Worm (Caenorhabditis elegans) whole organism, L1 larva: Measurements from ENCODE around the gene ncx-3.
"Not testable (repeated sequence)": the region's sequence is repeated elsewhere in the genome, so short reads cannot be mapped to it uniquely, and the experiment has no call there.

ENCODE experiments used
- C04F5.9 ChIP-seq: sonication (generic microtip); optimal IDR thresholded peaks from 2 replicates; lab custom pipeline; 2016; ENCODE audit warnings: missing genetic modification characterization, missing compliant biosample characterization
- C34B4.2 ChIP-seq: sonication (generic microtip); optimal IDR thresholded peaks from 2 replicates; lab custom pipeline; 2017; ENCODE audit warnings: mild to moderate bottlenecking, missing genetic modification characterization, missing compliant biosample characterization
- aha-1 ChIP-seq: fragments of 150-350 bp; optimal IDR thresholded peaks from 2 replicates; lab custom pipeline; 2014; ENCODE audit warnings: missing biosample characterization, missing genetic modification characterization
- aly-2 ChIP-seq: fragments of 150-350 bp; optimal IDR thresholded peaks from 2 replicates; lab custom pipeline; 2014; ENCODE audit warnings: missing biosample characterization, missing genetic modification characterization
- ama-1 ChIP-seq: fragments of 150-350 bp; optimal IDR thresholded peaks from 2 replicates; lab custom pipeline; 2014
- ceh-82 ChIP-seq, 3 experiments: fragments of 150-350 bp in 1 of 3; sonication (generic microtip) in 2 of 3; optimal IDR thresholded peaks; 2 replicates each; lab custom pipeline; 2014 to 2017; ENCODE audit warnings: missing biosample characterization in 3 of 3, missing genetic modification characterization in 3 of 3
- ces-1 ChIP-seq: fragments of 150-350 bp; optimal IDR thresholded peaks from 2 replicates; lab custom pipeline; 2014; ENCODE audit warnings: missing biosample characterization, missing genetic modification reagents, missing genetic modification characterization
- dsc-1 ChIP-seq: sonication (generic microtip); optimal IDR thresholded peaks from 2 replicates; lab custom pipeline; 2016; ENCODE audit warnings: mild to moderate bottlenecking, missing genetic modification characterization, missing compliant biosample characterization
- efl-1 ChIP-seq, 4 experiments: fragments of 150-350 bp; optimal IDR thresholded peaks in 3 of 4; peaks in 1 of 4; 1 replicate in 1 of 4; 2 replicates in 3 of 4; lab custom pipeline; 2014; ENCODE audit warnings: missing biosample characterization in 2 of 4, missing genetic modification characterization in 2 of 4, missing genetic modification reagents in 2 of 4
- fkh-4 ChIP-seq: sonication (generic microtip); optimal IDR thresholded peaks from 2 replicates; lab custom pipeline; 2016; ENCODE audit warnings: missing compliant biosample characterization, missing genetic modification characterization, borderline replicate concordance
- fkh-8 ChIP-seq: sonication (generic microtip); optimal IDR thresholded peaks from 2 replicates; lab custom pipeline; 2016; ENCODE audit warnings: mild to moderate bottlenecking, missing genetic modification characterization, missing compliant biosample characterization
- hlh-17 ChIP-seq: fragments of 200-800 bp; sonication (Bioruptor generic); optimal IDR thresholded peaks from 2 replicates; lab custom pipeline; 2018; ENCODE audit warnings: missing genetic modification characterization, mild to moderate bottlenecking, missing compliant biosample characterization, moderate library complexity, borderline replicate concordance
- hpl-2 ChIP-seq: fragments of 150-350 bp; optimal IDR thresholded peaks from 2 replicates; lab custom pipeline; 2014; ENCODE audit warnings: missing biosample characterization, missing genetic modification reagents, missing genetic modification characterization
- irx-1 ChIP-seq: sonication (generic microtip); optimal IDR thresholded peaks from 2 replicates; lab custom pipeline; 2016; ENCODE audit warnings: missing genetic modification characterization, missing compliant biosample characterization
- lin-14 ChIP-seq: fragments of 200-800 bp; sonication (Bioruptor generic); optimal IDR thresholded peaks from 2 replicates; lab custom pipeline; 2018; ENCODE audit warnings: mild to moderate bottlenecking, missing genetic modification characterization, moderate library complexity, missing compliant biosample characterization
- lir-3 ChIP-seq: sonication (generic microtip); optimal IDR thresholded peaks from 2 replicates; lab custom pipeline; 2016; ENCODE audit warnings: mild to moderate bottlenecking, missing genetic modification characterization, moderate library complexity, missing compliant biosample characterization; ENCODE audit not compliant: poor library complexity
- mab-9 ChIP-seq: fragments of 200-800 bp; sonication (Bioruptor generic); IDR thresholded peaks from 2 replicates; pipeline ENCODE4 v1.3.6; 2022; ENCODE audit warnings: missing genetic modification reagents, missing genetic modification characterization, missing compliant biosample characterization
- mef-2 ChIP-seq: fragments of 150-350 bp; optimal IDR thresholded peaks from 2 replicates; lab custom pipeline; 2014; ENCODE audit warnings: missing biosample characterization, missing genetic modification characterization
- nhr-12 ChIP-seq: sonication (generic microtip); optimal IDR thresholded peaks from 2 replicates; lab custom pipeline; 2017; ENCODE audit warnings: missing biosample characterization, missing genetic modification characterization
- nhr-237 ChIP-seq: fragments of 150-350 bp; optimal IDR thresholded peaks from 2 replicates; lab custom pipeline; 2014; ENCODE audit warnings: missing biosample characterization, missing genetic modification characterization
- nhr-47 ChIP-seq: sonication (generic microtip); optimal IDR thresholded peaks from 2 replicates; lab custom pipeline; 2016; ENCODE audit warnings: mild to moderate bottlenecking, missing genetic modification characterization, moderate library complexity, missing compliant biosample characterization
- nhr-71 ChIP-seq: sonication (generic microtip); optimal IDR thresholded peaks from 2 replicates; lab custom pipeline; 2016; ENCODE audit warnings: mild to moderate bottlenecking, missing genetic modification characterization, moderate library complexity, missing compliant biosample characterization
- nhr-84 ChIP-seq: sonication (generic microtip); optimal IDR thresholded peaks from 2 replicates; lab custom pipeline; 2017; ENCODE audit warnings: missing biosample characterization, missing genetic modification characterization
- nhr-85 ChIP-seq: sonication (generic microtip); peaks from one replicate; lab custom pipeline; 2016; ENCODE audit warnings: missing genetic modification characterization, inconsistent platforms, missing compliant biosample characterization
- nhr-90 ChIP-seq: sonication (generic microtip); optimal IDR thresholded peaks from 2 replicates; lab custom pipeline; 2016; ENCODE audit warnings: mild to moderate bottlenecking, missing genetic modification characterization, missing compliant biosample characterization; ENCODE audit not compliant: poor library complexity
- pag-3 ChIP-seq: sonication (generic microtip); optimal IDR thresholded peaks from 2 replicates; lab custom pipeline; 2017; ENCODE audit warnings: missing genetic modification characterization, mild to moderate bottlenecking, missing compliant biosample characterization, antibody characterized with exemption, borderline replicate concordance; ENCODE audit not compliant: insufficient read depth
- pax-3 ChIP-seq: fragments of 200-800 bp; sonication (Bioruptor generic); optimal IDR thresholded peaks from 2 replicates; lab custom pipeline; 2018; ENCODE audit warnings: mild to moderate bottlenecking, missing genetic modification characterization, moderate library complexity, missing compliant biosample characterization
- pqm-1 ChIP-seq: sonication (generic microtip); optimal IDR thresholded peaks from 3 replicates; lab custom pipeline; 2017; ENCODE audit warnings: missing biosample characterization, missing genetic modification characterization
- skn-1 ChIP-seq: fragments of 150-350 bp; optimal IDR thresholded peaks from 2 replicates; lab custom pipeline; 2014; ENCODE audit warnings: missing biosample characterization, missing genetic modification characterization
- snpc-4 ChIP-seq: fragments of 150-350 bp; optimal IDR thresholded peaks from 2 replicates; lab custom pipeline; 2014; ENCODE audit warnings: missing biosample characterization, missing genetic modification characterization
- sox-4 ChIP-seq: sonication (generic microtip); optimal IDR thresholded peaks from 2 replicates; lab custom pipeline; 2016; ENCODE audit warnings: missing genetic modification characterization, missing compliant biosample characterization
- sptf-1 ChIP-seq: fragments of 150-350 bp; optimal IDR thresholded peaks from 2 replicates; lab custom pipeline; 2014; ENCODE audit warnings: missing biosample characterization, missing genetic modification characterization
- tbx-2 ChIP-seq: sonication (generic microtip); optimal IDR thresholded peaks from 2 replicates; lab custom pipeline; 2016; ENCODE audit warnings: missing genetic modification characterization, missing compliant biosample characterization
- unc-130 ChIP-seq: fragments of 150-350 bp; optimal IDR thresholded peaks from 2 replicates; lab custom pipeline; 2017; ENCODE audit warnings: missing biosample characterization, missing genetic modification characterization, inconsistent platforms
- unc-86 ChIP-seq: sonication (generic microtip); optimal IDR thresholded peaks from 2 replicates; lab custom pipeline; 2016; ENCODE audit warnings: missing genetic modification characterization, missing compliant biosample characterization
- unc-98 ChIP-seq: fragments of 200-800 bp; sonication (Bioruptor generic); IDR thresholded peaks from 2 replicates; pipeline ENCODE4 v1.3.6; 2022; ENCODE audit warnings: missing genetic modification characterization, missing compliant biosample characterization
- xbp-1 ChIP-seq: sonication (generic microtip); optimal IDR thresholded peaks from 2 replicates; lab custom pipeline; 2016; ENCODE audit warnings: missing genetic modification characterization, missing compliant biosample characterization
- ztf-11 ChIP-seq, 2 experiments: sonication (generic microtip); optimal IDR thresholded peaks; 2 replicates each; lab custom pipeline; 2016 to 2017; ENCODE audit warnings: missing genetic modification characterization in 2 of 2, missing biosample characterization in 1 of 2, missing compliant biosample characterization in 1 of 2
- ztf-4 ChIP-seq: fragments of 150-350 bp; optimal IDR thresholded peaks from 2 replicates; lab custom pipeline; 2014; ENCODE audit warnings: missing biosample characterization, missing genetic modification characterization

ncx-3 gene

ce11 chrIV:10685758-10686157 lies 30.7 kb upstream of the ncx-3 start, which contains the start of the genes K08C7.6 and R102.1:
K08C7.6 (minus strand) TSS chrIV:10685858.
R102.1 (plus strand) TSS chrIV:10686048.
- TF ChIP-seq lin-14, result peak; percentile 64
- no peak for TF ChIP-seq irx-1 (tag; lab: Kevin White, UChicago)
- TF ChIP-seq, all 84 proteins: peak for 1

- not testable (repeated sequence) for TF ChIP-seq efl-1 (optimal IDR thresholded peaks at IDR 0.05; lab: Kevin White, UChicago); efl-1 (GFP tag; optimal IDR thresholded peaks at IDR 0.05 in 1 of 2; lab: Kevin White, UChicago); ztf-11 (tag; optimal IDR thresholded peaks at IDR 0.05; lab: Kevin White, UChicago); sptf-1 (tag; lab: Kevin White, UChicago)
These were observed 29.1 kb upstream of the ncx-3 start, which contains the start of gene R102.2 for ce11 chrIV:10687307-10687706. R102.2 (plus strand) TSS chrIV:10687607.

ce11 chrIV:10688972-10689567 lies 27.4 kb upstream of the ncx-3 start, which contains the start of gene R102.3:
R102.3 (plus strand) TSS chrIV:10689517.
- peak; percentile 41 for TF ChIP-seq nhr-47 (tag; lab: Kevin White, UChicago)
- TF ChIP-seq nhr-71 (tag; lab: Kevin White, UChicago), result peak; percentile 59
- TF ChIP-seq sox-4, result peak; percentile 22
- TF ChIP-seq fkh-8 (tag; lab: Kevin White, UChicago), result peak; percentile 73
- no peak for TF ChIP-seq pqm-1 (tag; lab: Kevin White, UChicago)

- TF ChIP-seq lir-3 (tag; lab: Kevin White, UChicago) (no peak), hlh-17 (GFP tag; lab: Kevin White, UChicago) (no peak), fkh-4 (tag; lab: Kevin White, UChicago) (no peak), unc-86 (no peak), skn-1 (no peak), ceh-82 (tag; optimal IDR thresholded peaks at IDR 0.05; lab: Kevin White, UChicago) (no peak), ces-1 (no peak), hpl-2 (GFP tag; lab: Kevin White, UChicago) (no peak), mef-2 (tag; lab: Kevin White, UChicago) (no peak), pax-3 (tag; lab: Kevin White, UChicago) (no peak), aly-2 (tag; lab: Kevin White, UChicago) (no peak), tbx-2 (tag; lab: Kevin White, UChicago) (no peak), aha-1 (no peak), nhr-90 (tag; lab: Kevin White, UChicago) (no peak), nhr-47 (tag; lab: Kevin White, UChicago) (no peak), nhr-237 (no peak), nhr-85 (tag; lab: Kevin White, UChicago) (no peak), xbp-1 (tag; lab: Kevin White, UChicago) (no peak)
- TF ChIP-seq, all 84 proteins: peak for 0
These were observed 26.3 kb upstream of the ncx-3 start, which contains the start of gene R102.8 for ce11 chrIV:10690139-10690538. R102.8 (minus strand) TSS chrIV:10690239.

- TF ChIP-seq nhr-12 (tag; lab: Kevin White, UChicago) (no peak), nhr-85 (tag; lab: Kevin White, UChicago) (no peak), C04F5.9 (tag; lab: Kevin White, UChicago) (no peak), nhr-90 (tag; lab: Kevin White, UChicago) (no peak), pag-3 (tag; lab: Kevin White, UChicago) (no peak), pqm-1 (tag; lab: Kevin White, UChicago) (no peak), C34B4.2 (tag; lab: Kevin White, UChicago) (no peak), dsc-1 (tag; lab: Kevin White, UChicago) (no peak), nhr-84 (tag; lab: Kevin White, UChicago) (no peak), ztf-4 (tag; lab: Kevin White, UChicago) (no peak), mab-9 (no peak), unc-98 (GFP tag; lab: Robert Waterston, UW) (no peak), snpc-4 (tag; lab: Kevin White, UChicago) (no peak), ama-1 (lab: Kevin White, UChicago) (no peak), unc-130 (tag; lab: Kevin White, UChicago) (no peak), aha-1 (no peak)
These were observed 21.2 kb upstream of the ncx-3 start, which contains the start of gene R102.4 for ce11 chrIV:10695203-10695602. R102.4 (minus strand) TSS chrIV:10695303.
